Worm (Caenorhabditis elegans) whole organism, midembryonic: ENCODE data around the gene Y38C1AA.1.

Source experiments
- T22C8.4 ChIP-seq: fragments of 200-800 bp; sonication (Bioruptor generic); IDR thresholded peaks from 2 replicates; pipeline ENCODE4 v1.3.6; 2022; ENCODE audit warnings: missing genetic modification characterization, missing compliant biosample characterization
- cog-1 ChIP-seq: sonication (generic microtip); optimal IDR thresholded peaks from 2 replicates; lab custom pipeline; 2016; ENCODE audit warnings: missing genetic modification characterization, missing compliant biosample characterization
- flt-1 ChIP-seq: fragments of 200-800 bp; sonication (Bioruptor generic); IDR thresholded peaks from 2 replicates; pipeline ENCODE4 v1.3.6; 2022; ENCODE audit warnings: missing genetic modification characterization, missing compliant biosample characterization
- klf-2 ChIP-seq: fragments of 200-800 bp; sonication (Bioruptor generic); conservative IDR thresholded peaks from 2 replicates; pipeline ENCODE4 v1.3.6; 2022; ENCODE audit warnings: missing genetic modification reagents, missing genetic modification characterization, missing compliant biosample characterization
- med-1 ChIP-seq: sonication (generic microtip); optimal IDR thresholded peaks from 2 replicates; lab custom pipeline; 2017; ENCODE audit warnings: missing genetic modification characterization, mild to moderate bottlenecking, missing compliant biosample characterization, antibody characterized with exemption, missing genetic modification reagents; ENCODE audit not compliant: insufficient read depth
- tab-1 ChIP-seq: fragments of 200-800 bp; sonication (Bioruptor generic); IDR thresholded peaks from 2 replicates; pipeline ENCODE4 v1.3.6; 2022; ENCODE audit warnings: missing genetic modification characterization, missing compliant biosample characterization
- ztf-23 ChIP-seq: fragments of 200-800 bp; sonication (Bioruptor generic); IDR thresholded peaks from 2 replicates; pipeline ENCODE4 v1.3.6; 2022; ENCODE audit warnings: missing genetic modification reagents, missing genetic modification characterization, missing compliant biosample characterization
- ztf-29 ChIP-seq: fragments of 200-800 bp; sonication (Bioruptor generic); IDR thresholded peaks from 2 replicates; pipeline ENCODE4 v1.3.6; 2022; ENCODE audit warnings: missing genetic modification reagents, missing genetic modification characterization, missing compliant biosample characterization

ce11 chrIV:240257-240754, 32.3 kb downstream of the Y38C1AA.1 start, which contains the start of the genes fnta-1 and cogc-8:
- TF ChIP-seq tab-1 (GFP tag; lab: Robert Waterston, UW) = no peak
- TF ChIP-seq ztf-23 (GFP tag; lab: Robert Waterston, UW) = no peak
- no peak for TF ChIP-seq T22C8.4 (GFP tag; lab: Robert Waterston, UW)
- TF ChIP-seq flt-1 = no peak
- TF ChIP-seq cog-1 (tag; lab: Kevin White, UChicago) = no peak
- TF ChIP-seq klf-2 (GFP tag; lab: Robert Waterston, UW) = no peak
- no peak for TF ChIP-seq med-1 (GFP tag; lab: Kevin White, UChicago)
- no peak for TF ChIP-seq ztf-29
